Fruit fly (Drosophila melanogaster): ENCODE results near the gene pinta.

DNA sequence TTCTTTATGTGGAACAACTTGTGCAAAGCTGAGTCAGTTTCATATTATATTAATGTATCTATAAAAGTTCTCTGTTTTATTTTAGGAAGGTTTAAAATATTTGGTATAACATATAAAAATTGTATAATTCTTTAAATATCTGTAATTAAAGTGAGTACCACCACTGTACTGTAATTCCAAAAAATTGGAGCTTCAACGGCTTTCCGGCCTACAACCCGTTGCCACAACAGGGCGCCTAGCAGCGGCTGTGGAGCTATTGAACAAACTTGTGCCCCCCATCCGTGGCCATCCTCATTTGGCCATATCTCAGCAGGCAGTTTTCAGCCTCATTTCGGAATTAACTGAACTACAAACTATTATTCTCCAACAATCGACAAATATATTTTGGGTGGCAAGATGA lies 19.1 kb downstream of the pinta start, which contains the start of gene CG13855:
- no peak for TF ChIP-seq CG5204 (GFP tag; optimal IDR thresholded peaks at IDR 0.05)
- no peak for TF ChIP-seq pad (GFP tag; optimal IDR thresholded peaks at IDR 0.05)
- no peak for TF ChIP-seq CG12768 (GFP tag; optimal IDR thresholded peaks at IDR 0.05)
- TF ChIP-seq Hr96 (GFP tag; optimal IDR thresholded peaks at IDR 0.05), result no peak
- TF ChIP-seq CG7101 (tag; optimal IDR thresholded peaks at IDR 0.05), result no peak
- no peak for TF ChIP-seq CG1620 (GFP tag; optimal IDR thresholded peaks at IDR 0.05)
- no peak for TF ChIP-seq cnc (optimal IDR thresholded peaks at IDR 0.05)
- no peak for TF ChIP-seq tj (GFP tag; optimal IDR thresholded peaks at IDR 0.05)
- no peak for TF ChIP-seq ovo (GFP tag; optimal IDR thresholded peaks at IDR 0.05)
- TF ChIP-seq toe (GFP tag; optimal IDR thresholded peaks at IDR 0.05), result no peak
- no peak for TF ChIP-seq kay (GFP tag; ENCODE audit: borderline replicate concordance)

Data from whole organism, adult.